Worm (Caenorhabditis elegans) whole organism, L3 larva: Measurements from ENCODE around the gene dhs-26.

ENCODE experiments used
- R02D3.7 ChIP-seq: fragments of 150-350 bp; optimal IDR thresholded peaks from 2 replicates; lab custom pipeline; 2014; ENCODE audit warnings: missing biosample characterization, missing genetic modification characterization
- aly-2 ChIP-seq: fragments of 150-350 bp; optimal IDR thresholded peaks from 2 replicates; lab custom pipeline; 2014; ENCODE audit warnings: missing biosample characterization, missing genetic modification characterization
- ceh-28 ChIP-seq: fragments of 150-350 bp; optimal IDR thresholded peaks from 2 replicates; lab custom pipeline; 2014; ENCODE audit warnings: missing biosample characterization, missing genetic modification reagents, missing genetic modification characterization
- ceh-82 ChIP-seq: fragments of 150-350 bp; optimal IDR thresholded peaks from 2 replicates; lab custom pipeline; 2014; ENCODE audit warnings: missing biosample characterization, missing genetic modification characterization
- ceh-9 ChIP-seq: sonication (generic microtip); optimal IDR thresholded peaks from 2 replicates; lab custom pipeline; 2018; ENCODE audit warnings: missing biosample characterization, missing genetic modification characterization
- daf-12 ChIP-seq: fragments of 150-350 bp; optimal IDR thresholded peaks from 2 replicates; lab custom pipeline; 2014; ENCODE audit warnings: missing biosample characterization, missing genetic modification reagents, missing genetic modification characterization
- egl-27 ChIP-seq: sonication (generic microtip); optimal IDR thresholded peaks from 4 replicates; lab custom pipeline; 2017; ENCODE audit warnings: missing biosample characterization, missing genetic modification reagents, missing genetic modification characterization
- elt-2 ChIP-seq: sonication (generic microtip); optimal IDR thresholded peaks from 2 replicates; lab custom pipeline; 2016; ENCODE audit warnings: missing genetic modification reagents, mild to moderate bottlenecking, missing genetic modification characterization, missing compliant biosample characterization
- eor-1 ChIP-seq, 2 experiments: fragments of 150-350 bp; optimal IDR thresholded peaks; 2 replicates each; lab custom pipeline; 2014 to 2018; ENCODE audit warnings: missing biosample characterization in 2 of 2, missing genetic modification characterization in 2 of 2
- fkh-2 ChIP-seq: fragments of 150-350 bp; optimal IDR thresholded peaks from 2 replicates; lab custom pipeline; 2014; ENCODE audit warnings: missing biosample characterization, missing genetic modification reagents, missing genetic modification characterization
- fos-1 ChIP-seq: fragments of 150-350 bp; optimal IDR thresholded peaks from 2 replicates; lab custom pipeline; 2014; ENCODE audit warnings: missing biosample characterization, missing genetic modification characterization
- hmg-11 ChIP-seq: sonication (generic microtip); optimal IDR thresholded peaks from 2 replicates; lab custom pipeline; 2016; ENCODE audit warnings: missing genetic modification characterization, missing compliant biosample characterization
- lin-15B ChIP-seq: fragments of 150-350 bp; optimal IDR thresholded peaks from 2 replicates; lab custom pipeline; 2014; ENCODE audit warnings: missing biosample characterization, missing genetic modification characterization
- lin-39 ChIP-seq: fragments of 150-350 bp; optimal IDR thresholded peaks from 2 replicates; lab custom pipeline; 2018; ENCODE audit warnings: missing biosample characterization, missing genetic modification reagents, missing genetic modification characterization
- lsy-12 ChIP-seq: sonication (generic microtip); optimal IDR thresholded peaks from 2 replicates; lab custom pipeline; 2016; ENCODE audit warnings: mild to moderate bottlenecking, missing genetic modification characterization, missing compliant biosample characterization
- mdl-1 ChIP-seq: fragments of 150-350 bp; optimal IDR thresholded peaks from 2 replicates; lab custom pipeline; 2014; ENCODE audit warnings: missing biosample characterization, missing genetic modification characterization
- mml-1 ChIP-seq: fragments of 150-350 bp; sonication (generic microtip); optimal IDR thresholded peaks from 3 replicates; lab custom pipeline; 2014; ENCODE audit warnings: missing biosample characterization, missing genetic modification characterization
- nfya-1 ChIP-seq: sonication (generic microtip); optimal IDR thresholded peaks from 2 replicates; lab custom pipeline; 2017; ENCODE audit warnings: missing genetic modification characterization, mild to moderate bottlenecking, missing compliant biosample characterization, antibody characterized with exemption, moderate library complexity; ENCODE audit not compliant: insufficient read depth
- nhr-12 ChIP-seq: fragments of 150-350 bp; optimal IDR thresholded peaks from 2 replicates; lab custom pipeline; 2014; ENCODE audit warnings: missing biosample characterization, missing genetic modification characterization
- nhr-23 ChIP-seq: fragments of 150-350 bp; optimal IDR thresholded peaks from 2 replicates; lab custom pipeline; 2014; ENCODE audit warnings: missing biosample characterization, missing genetic modification reagents, missing genetic modification characterization
- nhr-237 ChIP-seq: fragments of 150-350 bp; optimal IDR thresholded peaks from 2 replicates; lab custom pipeline; 2014; ENCODE audit warnings: missing biosample characterization, missing genetic modification characterization
- nhr-25 ChIP-seq: sonication (generic microtip); optimal IDR thresholded peaks from 2 replicates; lab custom pipeline; 2017; ENCODE audit warnings: missing biosample characterization, missing genetic modification characterization
- nhr-28 ChIP-seq: fragments of 150-350 bp; optimal IDR thresholded peaks from 2 replicates; lab custom pipeline; 2014; ENCODE audit warnings: missing biosample characterization, missing genetic modification characterization
- nhr-43 ChIP-seq: sonication (generic microtip); optimal IDR thresholded peaks from 2 replicates; lab custom pipeline; 2016; ENCODE audit warnings: mild to moderate bottlenecking, missing genetic modification characterization, missing compliant biosample characterization; ENCODE audit not compliant: poor library complexity, severe bottlenecking
- nhr-67 ChIP-seq: fragments of 150-350 bp; optimal IDR thresholded peaks from 2 replicates; lab custom pipeline; 2014; ENCODE audit warnings: missing biosample characterization, missing genetic modification characterization
- nhr-76 ChIP-seq: fragments of 150-350 bp; sonication (generic microtip); optimal IDR thresholded peaks from 5 replicates; lab custom pipeline; 2014; ENCODE audit warnings: missing biosample characterization, missing genetic modification characterization
- nhr-77 ChIP-seq: fragments of 150-350 bp; optimal IDR thresholded peaks from 2 replicates; lab custom pipeline; 2014; ENCODE audit warnings: missing biosample characterization, missing genetic modification characterization
- pha-4 ChIP-seq: fragments of 150-350 bp; optimal IDR thresholded peaks from 2 replicates; lab custom pipeline; 2014; ENCODE audit warnings: missing biosample characterization, missing genetic modification reagents, missing genetic modification characterization
- pqm-1 ChIP-seq: fragments of 150-350 bp; optimal IDR thresholded peaks from 2 replicates; lab custom pipeline; 2017; ENCODE audit warnings: missing biosample characterization, missing genetic modification characterization, inconsistent platforms
- sea-2 ChIP-seq: fragments of 150-350 bp; sonication (generic microtip); optimal IDR thresholded peaks from 4 replicates; lab custom pipeline; 2014; ENCODE audit warnings: missing biosample characterization, missing genetic modification reagents, missing genetic modification characterization
- snpc-4 ChIP-seq: fragments of 150-350 bp; optimal IDR thresholded peaks from 2 replicates; lab custom pipeline; 2014; ENCODE audit warnings: missing biosample characterization, missing genetic modification characterization
- tbx-2 ChIP-seq: sonication (generic microtip); optimal IDR thresholded peaks from 2 replicates; lab custom pipeline; 2016; ENCODE audit warnings: mild to moderate bottlenecking, missing genetic modification characterization, missing compliant biosample characterization
- unc-39 ChIP-seq: sonication (generic microtip); optimal IDR thresholded peaks from 4 replicates; lab custom pipeline; 2017; ENCODE audit warnings: missing biosample characterization, missing genetic modification characterization
- unc-62 ChIP-seq: fragments of 150-350 bp; sonication (generic microtip); optimal IDR thresholded peaks from 4 replicates; lab custom pipeline; 2014; ENCODE audit warnings: missing biosample characterization, missing genetic modification reagents, missing genetic modification characterization
- zag-1 ChIP-seq: fragments of 150-350 bp; optimal IDR thresholded peaks from 2 replicates; lab custom pipeline; 2014; ENCODE audit warnings: missing biosample characterization, missing genetic modification characterization
- ztf-11 ChIP-seq: fragments of 150-350 bp; optimal IDR thresholded peaks from 2 replicates; lab custom pipeline; 2014; ENCODE audit warnings: missing biosample characterization, missing genetic modification characterization
- ztf-4 ChIP-seq: fragments of 150-350 bp; optimal IDR thresholded peaks from 2 replicates; lab custom pipeline; 2014; ENCODE audit warnings: missing biosample characterization, missing genetic modification characterization

The dhs-26 gene

DNA sequence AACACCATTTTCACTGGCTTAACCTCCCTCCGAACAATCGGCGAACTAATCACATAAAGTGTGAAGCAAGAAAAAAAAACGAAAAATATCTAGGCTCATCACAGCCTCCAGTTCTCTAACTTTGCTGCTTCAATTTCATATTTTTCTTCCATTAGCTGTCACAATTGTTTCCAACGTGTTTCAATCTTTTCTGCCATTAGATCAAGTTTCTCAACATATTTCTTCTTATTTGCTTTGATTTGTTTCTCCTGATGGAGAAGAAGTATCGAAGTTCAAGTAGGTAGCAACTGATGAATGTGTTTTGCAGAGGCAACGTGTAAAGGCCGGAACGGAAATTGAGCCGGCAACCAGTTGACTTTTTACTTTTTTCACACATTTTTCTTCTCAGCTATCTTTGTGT is 17.9 kb upstream of the dhs-26 start, which contains the start of gene ZK563.7:
Gene ZK563.7, plus strand, starts transcription at position 301 of the 400 bp plus-strand sequence.
- TF ChIP-seq mdl-1 (tag; lab: Kevin White, UChicago) = no peak
- TF ChIP-seq nhr-28 = no peak
- TF ChIP-seq nhr-237 (tag; lab: Kevin White, UChicago) = no peak
- no peak for TF ChIP-seq ceh-9
- TF ChIP-seq nhr-25 = no peak
- TF ChIP-seq ceh-82 (tag; lab: Kevin White, UChicago) = no peak
- no peak for TF ChIP-seq nhr-76

DNA sequence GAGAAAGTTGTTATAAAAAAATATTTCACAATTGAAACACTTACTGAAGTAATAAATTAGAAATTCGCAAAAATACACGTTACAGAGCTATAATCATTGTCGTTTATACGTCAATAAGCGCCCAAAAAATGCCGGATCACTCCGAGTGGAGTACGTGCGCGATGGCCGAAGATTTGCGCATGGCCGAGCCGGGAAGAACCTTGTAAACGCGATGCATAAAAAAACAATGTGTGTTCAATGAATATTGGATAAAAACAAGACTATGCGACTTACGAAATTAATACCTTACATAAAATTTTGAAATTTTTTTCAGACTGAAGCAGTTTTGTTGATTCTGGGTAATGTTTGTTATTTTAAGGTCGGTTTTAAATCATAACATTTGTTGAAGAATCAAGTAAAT is 16.8 kb upstream of the dhs-26 start, which contains the start of gene sorf-1:
Gene sorf-1, minus strand, starts transcription at position 135 of the 400 bp plus-strand sequence.
- TF ChIP-seq fkh-2 (tag; lab: Kevin White, UChicago) (no peak), egl-27 (tag; lab: Kevin White, UChicago) (no peak), R02D3.7 (tag; lab: Kevin White, UChicago) (no peak), nhr-76 (no peak), nfya-1 (tag; lab: Kevin White, UChicago) (peak; percentile 22), ceh-82 (tag; lab: Kevin White, UChicago) (no peak), nhr-25 (peak; percentile 11), ztf-11 (tag; lab: Kevin White, UChicago) (no peak), nhr-77 (tag; lab: Kevin White, UChicago) (no peak), elt-2 (peak; percentile 9), aly-2 (tag; lab: Kevin White, UChicago) (no peak), ceh-28 (no peak), zag-1 (tag; lab: Kevin White, UChicago) (no peak), lin-39 (tag; lab: Kevin White, UChicago) (peak; percentile 23), nhr-12 (tag; lab: Kevin White, UChicago) (no peak), nhr-23 (tag; lab: Kevin White, UChicago) (peak; percentile 11), pha-4 (tag; lab: Kevin White, UChicago) (peak; percentile 19), hmg-11 (tag; lab: Kevin White, UChicago) (peak; percentile 59), ceh-9 (no peak), lsy-12 (tag; lab: Kevin White, UChicago) (no peak), eor-1 (tag; optimal IDR thresholded peaks at IDR 0.05; lab: Kevin White, UChicago) (no peak), lin-15B (peak; percentile 1), snpc-4 (tag; lab: Kevin White, UChicago) (no peak), nhr-43 (tag; lab: Kevin White, UChicago) (peak; percentile 18)
- TF ChIP-seq, all 47 proteins: peak for 9

DNA sequence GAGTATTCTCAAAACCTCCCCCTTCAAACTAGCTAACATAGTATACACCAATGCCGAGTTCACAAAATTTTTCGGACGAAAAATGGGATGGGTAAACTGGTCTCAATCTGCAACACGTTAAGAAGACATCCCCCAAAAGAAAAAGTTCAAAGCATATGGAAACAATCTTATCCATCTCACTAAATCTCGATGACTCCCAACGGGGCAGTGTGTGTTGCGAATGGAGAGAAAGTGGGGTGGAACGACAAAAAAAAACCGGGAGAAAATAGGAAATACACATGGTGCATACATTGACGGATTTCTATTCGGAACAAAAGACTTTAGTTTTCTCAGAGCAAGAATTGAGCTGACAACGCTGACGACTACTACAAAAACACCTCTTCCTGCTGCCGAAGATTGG is 13.0 kb upstream of the dhs-26 start:
- no peak for TF ChIP-seq fos-1 (tag; lab: Kevin White, UChicago)
- no peak for TF ChIP-seq nhr-237 (tag; lab: Kevin White, UChicago)
- TF ChIP-seq ztf-4 = no peak
- TF ChIP-seq unc-39 = no peak
- TF ChIP-seq fkh-2 (tag; lab: Kevin White, UChicago) = no peak
- no peak for TF ChIP-seq zag-1 (tag; lab: Kevin White, UChicago)
- TF ChIP-seq pha-4 (tag; lab: Kevin White, UChicago) = no peak
- no peak for TF ChIP-seq unc-62 (GFP tag; lab: Kevin White, UChicago)
- TF ChIP-seq nhr-28 = no peak
- no peak for TF ChIP-seq nhr-12 (tag; lab: Kevin White, UChicago)
- TF ChIP-seq ceh-82 (tag; lab: Kevin White, UChicago) = no peak

DNA sequence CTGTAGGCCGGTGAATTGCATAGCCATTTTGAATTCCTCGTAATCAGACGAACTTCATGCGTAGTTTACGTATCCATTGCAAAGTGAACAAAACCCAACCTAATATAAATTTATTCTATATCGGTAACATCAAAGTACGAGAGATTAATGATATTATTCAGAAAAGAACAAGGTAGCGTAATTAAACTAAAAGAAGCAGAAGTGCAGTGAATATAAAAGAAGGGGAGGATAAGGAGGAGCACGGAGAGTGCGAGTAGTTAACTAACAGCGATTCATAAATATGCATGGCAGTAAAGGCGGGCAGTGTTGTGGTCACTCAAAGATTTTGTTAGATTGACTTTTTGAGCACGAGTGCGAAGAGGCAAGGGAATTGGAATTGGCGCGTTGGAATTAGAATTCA is 12.3 kb upstream of the dhs-26 start, which contains the start of gene clc-3:
Gene clc-3, minus strand, starts transcription at position 101 of the 400 bp plus-strand sequence.
- TF ChIP-seq unc-39 = no peak
- TF ChIP-seq ceh-28 = no peak
- no peak for TF ChIP-seq tbx-2 (tag; lab: Kevin White, UChicago)
- no peak for TF ChIP-seq pqm-1 (tag; lab: Kevin White, UChicago)
- TF ChIP-seq daf-12 (tag; lab: Kevin White, UChicago) = no peak
- TF ChIP-seq elt-2 = no peak
- TF ChIP-seq sea-2 (GFP tag; lab: Kevin White, UChicago) = no peak
- TF ChIP-seq mdl-1 (tag; lab: Kevin White, UChicago) = no peak
- TF ChIP-seq nhr-12 (tag; lab: Kevin White, UChicago) = no peak
- TF ChIP-seq nhr-25 = no peak
- TF ChIP-seq eor-1 (tag; optimal IDR thresholded peaks at IDR 0.05; lab: Kevin White, UChicago) = no peak
- TF ChIP-seq lsy-12 (tag; lab: Kevin White, UChicago) = no peak
- TF ChIP-seq ceh-82 (tag; lab: Kevin White, UChicago) = no peak
- no peak for TF ChIP-seq hmg-11 (tag; lab: Kevin White, UChicago)
- TF ChIP-seq nhr-67 (tag; lab: Kevin White, UChicago) = no peak
- TF ChIP-seq nfya-1 (tag; lab: Kevin White, UChicago) = no peak
- no peak for TF ChIP-seq mml-1 (tag; lab: Kevin White, UChicago)
- TF ChIP-seq nhr-77 (tag; lab: Kevin White, UChicago) = no peak
- no peak for TF ChIP-seq fos-1 (tag; lab: Kevin White, UChicago)
- TF ChIP-seq R02D3.7 (tag; lab: Kevin White, UChicago) = no peak
